Worm (Caenorhabditis elegans) whole organism, late embryonic: ENCODE results near the gene cpna-2.

Experiments used
- ama-1 ChIP-seq: fragments of 150-350 bp; optimal IDR thresholded peaks from 2 replicates; lab custom pipeline; 2014
- fkh-10 ChIP-seq: fragments of 150-350 bp; optimal IDR thresholded peaks from 2 replicates; lab custom pipeline; 2014; ENCODE audit warnings: missing biosample characterization, missing genetic modification reagents, missing genetic modification characterization
- fkh-6 ChIP-seq: sonication (generic microtip); optimal IDR thresholded peaks from 2 replicates; lab custom pipeline; 2016; ENCODE audit warnings: missing genetic modification characterization, missing compliant biosample characterization
- gmeb-2 ChIP-seq: sonication (generic microtip); optimal IDR thresholded peaks from 2 replicates; lab custom pipeline; 2016; ENCODE audit warnings: missing genetic modification characterization, inconsistent platforms, missing compliant biosample characterization
- lin-11 ChIP-seq: fragments of 200-800 bp; sonication (Bioruptor generic); optimal IDR thresholded peaks from 2 replicates; lab custom pipeline; 2018; ENCODE audit warnings: mild to moderate bottlenecking, missing genetic modification characterization, missing compliant biosample characterization
- odd-2 ChIP-seq: sonication (generic microtip); optimal IDR thresholded peaks from 2 replicates; lab custom pipeline; 2017; ENCODE audit warnings: antibody characterized with exemption, mild to moderate bottlenecking, missing genetic modification characterization, missing compliant biosample characterization
- pha-4 ChIP-seq: fragments of 150-350 bp; optimal IDR thresholded peaks from 2 replicates; lab custom pipeline; 2018; ENCODE audit warnings: missing biosample characterization, missing genetic modification reagents, missing genetic modification characterization
- pros-1 ChIP-seq: fragments of 150-350 bp; optimal IDR thresholded peaks from 2 replicates; lab custom pipeline; 2014; ENCODE audit warnings: missing biosample characterization, missing genetic modification reagents, missing genetic modification characterization
- sdc-2 ChIP-seq: sonication (generic microtip); optimal IDR thresholded peaks from 2 replicates; lab custom pipeline; 2016; ENCODE audit warnings: missing genotype, missing genetic modification characterization, missing compliant biosample characterization
- unc-3 ChIP-seq, 2 experiments: fragments of 200-800 bp in 1 of 2; sonication (Bioruptor generic) in 1 of 2; sonication (generic microtip) in 1 of 2; conservative IDR thresholded peaks in 1 of 2; optimal IDR thresholded peaks in 1 of 2; 2 replicates each; pipeline versions ENCODE4 v1.3.6 to Lab custom; 2016 to 2022; ENCODE audit warnings: missing compliant biosample characterization in 2 of 2, missing genetic modification characterization in 2 of 2, missing genetic modification reagents in 1 of 2
- unc-55 ChIP-seq: sonication (generic microtip); optimal IDR thresholded peaks from 2 replicates; lab custom pipeline; 2017; ENCODE audit warnings: missing biosample characterization, missing genetic modification reagents, missing genetic modification characterization

DNA sequence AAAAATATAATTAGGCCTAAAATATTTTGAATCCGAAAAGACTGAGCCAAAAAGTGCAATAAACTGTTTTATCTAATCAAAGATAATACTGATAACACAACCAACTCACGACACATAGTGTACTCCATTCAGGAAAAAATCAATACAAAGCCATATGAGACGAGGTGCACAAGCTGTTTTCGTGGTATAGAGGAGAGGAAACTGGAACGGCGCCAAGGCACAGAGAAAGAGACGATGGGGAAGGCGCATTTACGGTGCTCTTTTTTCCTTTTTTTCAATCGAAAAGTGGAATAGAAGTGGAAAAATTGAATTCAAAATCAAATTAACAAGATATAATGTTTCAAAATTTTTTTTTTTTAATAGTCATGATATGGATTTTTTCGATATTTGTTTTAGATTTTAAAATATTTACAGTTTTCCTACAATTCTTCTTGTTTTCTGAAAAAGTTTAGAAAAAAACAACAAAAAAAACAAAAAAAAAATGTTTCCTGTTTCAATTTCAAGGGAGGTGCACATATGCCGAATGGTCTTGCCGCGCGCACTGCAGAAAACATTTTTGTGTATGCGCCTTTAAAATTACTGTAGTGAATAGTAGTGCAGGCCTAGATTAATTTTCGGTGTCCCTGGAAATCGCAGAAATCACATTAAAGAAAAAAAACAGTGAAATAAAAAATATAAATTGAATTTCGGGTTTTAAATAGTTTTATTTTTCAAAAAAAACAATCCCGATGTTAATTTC is 33.9 kb downstream of the cpna-2 start, which contains the start of gene B0228.7:
- no peak for TF ChIP-seq gmeb-2 (tag; lab: Kevin White, UChicago)
- no peak for TF ChIP-seq sdc-2 (tag; lab: Kevin White, UChicago)
- TF ChIP-seq pros-1 (tag; lab: Kevin White, UChicago) = no peak
- no peak for TF ChIP-seq fkh-6 (tag; lab: Kevin White, UChicago)
- no peak for TF ChIP-seq odd-2 (tag; lab: Kevin White, UChicago)
- TF ChIP-seq pha-4 (tag; lab: Kevin White, UChicago) = no peak
- no peak for TF ChIP-seq unc-55 (GFP tag; lab: Kevin White, UChicago)
- TF ChIP-seq ama-1 (lab: Kevin White, UChicago) = no peak
- no peak for TF ChIP-seq lin-11
- no peak for TF ChIP-seq fkh-10 (GFP tag; lab: Kevin White, UChicago)
- no peak for TF ChIP-seq unc-3 (GFP tag; conservative IDR thresholded peaks at IDR 0.05; lab: Robert Waterston, UW)
- no peak for TF ChIP-seq unc-3 (tag; optimal IDR thresholded peaks at IDR 0.05; lab: Kevin White, UChicago)
